Worm (Caenorhabditis elegans) whole organism, L1 larva: ENCODE results near the gene elt-6.
A peak's percentile ranks its signal among the peaks of the same experiment; 100 is the strongest.

ENCODE experiments used
- lin-35 ChIP-seq, 2 experiments: fragments of 150-350 bp; optimal IDR thresholded peaks; 2 replicates each; lab custom pipeline; 2014; ENCODE audit warnings: missing biosample characterization in 2 of 2, missing genetic modification characterization in 2 of 2, missing genetic modification reagents in 2 of 2
- nhr-28 ChIP-seq: fragments of 150-350 bp; optimal IDR thresholded peaks from 2 replicates; lab custom pipeline; 2014; ENCODE audit warnings: missing biosample characterization, missing genetic modification characterization
- ztf-4 ChIP-seq: fragments of 150-350 bp; optimal IDR thresholded peaks from 2 replicates; lab custom pipeline; 2014; ENCODE audit warnings: missing biosample characterization, missing genetic modification characterization

DNA sequence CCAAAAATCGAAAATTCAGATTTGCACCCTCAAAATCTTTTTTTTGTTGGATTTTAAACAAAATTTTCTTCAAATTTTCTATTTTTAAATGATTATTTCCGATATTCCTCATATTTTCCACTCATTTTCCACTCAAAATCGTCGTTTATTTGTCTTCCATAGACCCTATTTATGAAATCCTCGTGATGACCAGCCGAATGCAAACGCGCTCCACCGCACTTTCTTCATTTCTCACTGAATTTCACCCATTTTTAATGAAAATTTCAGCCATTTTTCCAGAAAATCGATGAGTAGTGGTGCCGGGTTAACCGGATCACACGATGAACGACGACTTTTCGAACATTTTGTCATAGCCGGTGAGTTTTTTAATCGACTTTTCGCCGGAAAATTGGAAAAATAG, 5.9 kb downstream of the elt-6 start, which contains the start of gene denn-4:
- TF ChIP-seq ztf-4: no peak
- no peak for TF ChIP-seq nhr-28 (tag; lab: Kevin White, UChicago)
- peak; percentile 11 to 48 for TF ChIP-seq lin-35 (GFP tag; optimal IDR thresholded peaks at IDR 0.05; lab: Kevin White, UChicago)
